Fruit fly (Drosophila melanogaster): ENCODE results near the gene Crk.

- TF ChIP-seq CG8478 (optimal IDR thresholded peaks at IDR 0.05) (no peak), CTCF (optimal IDR thresholded peaks at IDR 0.05) (no peak)
Observed at dm6 chr4:180780-181179, 29.2 kb upstream of the Crk start.
